Fruit fly (Drosophila melanogaster): ENCODE measurements around the gene CG14258.

DNA sequence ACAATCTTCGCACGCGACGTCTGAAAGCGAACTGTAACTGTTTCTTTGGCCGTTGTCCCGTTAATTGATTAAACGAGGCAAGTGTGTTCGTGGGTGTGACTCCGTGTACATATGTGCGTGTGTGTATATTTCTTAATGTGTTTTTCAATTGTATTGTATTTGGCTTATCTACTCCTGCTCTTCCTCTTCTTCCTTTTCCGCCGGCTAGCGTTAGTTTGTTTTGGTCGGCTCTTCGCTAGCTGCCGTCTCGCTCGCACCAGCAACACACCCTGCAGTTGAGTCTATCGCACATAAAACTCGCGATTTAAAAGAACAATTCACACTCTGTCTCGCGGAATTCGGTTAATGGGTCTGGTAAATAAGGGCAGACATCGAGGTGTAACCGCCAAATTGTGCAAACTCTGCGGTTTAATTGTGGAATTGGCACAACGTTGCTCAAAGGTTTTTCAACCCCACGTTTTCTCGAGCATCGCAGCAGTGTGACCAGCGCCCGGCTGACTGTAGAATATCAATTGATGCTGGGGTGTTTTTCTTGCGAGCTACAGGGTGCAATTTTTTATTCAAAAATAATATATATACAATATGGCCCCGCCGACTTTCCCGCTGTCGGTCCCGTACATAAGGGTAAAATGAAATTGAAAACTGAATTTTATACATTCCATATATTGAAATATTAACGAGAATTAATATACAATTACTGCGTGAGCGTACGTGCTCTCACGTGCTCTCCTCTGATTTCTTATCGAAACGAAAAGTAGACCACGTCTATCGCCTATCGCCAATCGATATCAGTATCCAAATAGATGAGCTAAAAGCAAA, 19.1 kb downstream of the CG14258 start, which contains the start of the genes gb and CG5815:
- no peak for TF ChIP-seq ttk (optimal IDR thresholded peaks at IDR 0.05)
- no peak for TF ChIP-seq psq (optimal IDR thresholded peaks at IDR 0.05)
- no peak for TF ChIP-seq h (optimal IDR thresholded peaks at IDR 0.05)

All from Kc167 (cell line).